Fruit fly (Drosophila melanogaster) whole organism, adult: Measurements from ENCODE around the gene CG5004.
A peak's percentile ranks its signal among the peaks of the same experiment; 100 is the strongest.

Source experiments
- CG11617 ChIP-seq: fragments of 200-800 bp; sonication (Bioruptor generic); optimal IDR thresholded peaks from 2 replicates; lab custom pipeline; 2017; ENCODE audit warnings: mild to moderate bottlenecking, missing biosample characterization, missing genetic modification reagents, missing genetic modification characterization
- CG12768 ChIP-seq: fragments of 200-800 bp; sonication (Bioruptor generic); optimal IDR thresholded peaks from 2 replicates; lab custom pipeline; 2017; ENCODE audit warnings: missing biosample characterization, missing genetic modification characterization, mild to moderate bottlenecking, moderate library complexity, missing genetic modification reagents
- CG14711 ChIP-seq: fragments of 200-800 bp; sonication (Bioruptor generic); optimal IDR thresholded peaks from 2 replicates; lab custom pipeline; 2018; ENCODE audit warnings: missing biosample characterization, mild to moderate bottlenecking, missing genetic modification characterization, moderate library complexity
- CG1620 ChIP-seq: fragments of 200-800 bp; sonication (Bioruptor generic); optimal IDR thresholded peaks from 2 replicates; lab custom pipeline; 2016; ENCODE audit warnings: missing biosample characterization, missing genetic modification characterization
- CG33017 ChIP-seq: fragments of 200-800 bp; sonication (Bioruptor generic); optimal IDR thresholded peaks from 2 replicates; lab custom pipeline; 2018; ENCODE audit warnings: missing biosample characterization, mild to moderate bottlenecking, missing genetic modification characterization, moderate library complexity
- CG5204 ChIP-seq: fragments of 200-800 bp; sonication (Bioruptor generic); optimal IDR thresholded peaks from 2 replicates; lab custom pipeline; 2016; ENCODE audit warnings: missing biosample characterization, missing genetic modification characterization
- CG7045 ChIP-seq: fragments of 200-800 bp; sonication (Bioruptor generic); optimal IDR thresholded peaks from 2 replicates; lab custom pipeline; 2017; ENCODE audit warnings: missing biosample characterization, mild to moderate bottlenecking, missing genetic modification characterization
- CG7101 ChIP-seq: fragments of 200-800 bp; sonication (Bioruptor generic); optimal IDR thresholded peaks from 2 replicates; lab custom pipeline; 2018; ENCODE audit warnings: missing biosample characterization, mild to moderate bottlenecking, missing genetic modification characterization, moderate library complexity
- Clk ChIP-seq: fragments of 200-800 bp; sonication (Bioruptor generic); optimal IDR thresholded peaks from 2 replicates; lab custom pipeline; 2017; ENCODE audit warnings: missing biosample characterization, missing genetic modification characterization
- Crg-1 ChIP-seq: fragments of 200-800 bp; sonication (Bioruptor generic); optimal IDR thresholded peaks from 2 replicates; lab custom pipeline; 2016; ENCODE audit warnings: missing biosample characterization, missing genetic modification characterization
- Hr96 ChIP-seq: fragments of 200-800 bp; sonication (Bioruptor generic); optimal IDR thresholded peaks from 2 replicates; lab custom pipeline; 2016; ENCODE audit warnings: missing biosample characterization, missing genetic modification characterization
- Mnt ChIP-seq: fragments of 200-800 bp; sonication (Bioruptor generic); optimal IDR thresholded peaks from 2 replicates; lab custom pipeline; 2016; ENCODE audit warnings: missing biosample characterization, mild to moderate bottlenecking, missing genetic modification characterization
- bab1 ChIP-seq: fragments of 200-800 bp; sonication (Bioruptor generic); optimal IDR thresholded peaks from 3 replicates; lab custom pipeline; 2019; ENCODE audit warnings: missing biosample characterization, mild to moderate bottlenecking, missing genetic modification characterization, moderate library complexity
- cic ChIP-seq: fragments of 200-800 bp; sonication (Bioruptor generic); optimal IDR thresholded peaks from 2 replicates; lab custom pipeline; 2017; ENCODE audit warnings: missing biosample characterization, mild to moderate bottlenecking, missing genetic modification characterization, moderate library complexity
- cnc ChIP-seq, 2 experiments: fragments of >200 bp; optimal IDR thresholded peaks; 2 replicates each; lab custom pipeline; 2017
- kay ChIP-seq: fragments of 200-800 bp; sonication (Bioruptor generic); peaks from one replicate; lab custom pipeline; 2016; ENCODE audit warnings: missing biosample characterization, missing genetic modification characterization, borderline replicate concordance
- ovo ChIP-seq: fragments of 200-800 bp; sonication (Bioruptor generic); optimal IDR thresholded peaks from 2 replicates; lab custom pipeline; 2016; ENCODE audit warnings: missing biosample characterization, missing genetic modification characterization
- pad ChIP-seq: fragments of 200-800 bp; sonication (Bioruptor generic); optimal IDR thresholded peaks from 3 replicates; lab custom pipeline; 2017; ENCODE audit warnings: missing biosample characterization, missing genetic modification characterization, mild to moderate bottlenecking, moderate library complexity, missing genetic modification reagents
- tj ChIP-seq: fragments of 200-800 bp; sonication (Bioruptor generic); optimal IDR thresholded peaks from 3 replicates; lab custom pipeline; 2017; ENCODE audit warnings: missing biosample characterization, mild to moderate bottlenecking, missing genetic modification characterization, moderate library complexity
- toe ChIP-seq: fragments of 200-800 bp; sonication (Bioruptor generic); optimal IDR thresholded peaks from 2 replicates; lab custom pipeline; 2016; ENCODE audit warnings: missing biosample characterization, missing genetic modification characterization

CG5004 gene

dm6 chrX:17125017-17125821 is 17.8 kb downstream of the CG5004 start:
- TF ChIP-seq CG12768 (GFP tag; lab: Kevin White, UChicago) (no peak), Clk (GFP tag; lab: Kevin White, UChicago) (no peak), ovo (peak; percentile 76), CG14711 (tag; lab: Kevin White, UChicago) (peak; percentile 58), CG7045 (GFP tag; lab: Kevin White, UChicago) (no peak), CG7101 (tag; lab: Kevin White, UChicago) (no peak), Mnt (no peak), kay (GFP tag; lab: Kevin White, UChicago) (no peak), cnc (optimal IDR thresholded peaks at IDR 0.05; lab: Kevin White, UChicago) (no peak), CG1620 (no peak), toe (no peak), Hr96 (no peak), CG5204 (GFP tag; lab: Kevin White, UChicago) (no peak), CG11617 (GFP tag; lab: Kevin White, UChicago) (no peak), Crg-1 (no peak), CG33017 (tag; lab: Kevin White, UChicago) (no peak), cic (GFP tag; lab: Kevin White, UChicago) (no peak), pad (GFP tag; lab: Kevin White, UChicago) (peak; percentile 81), bab1 (peak; percentile 39), tj (GFP tag; lab: Kevin White, UChicago) (no peak)

DNA sequence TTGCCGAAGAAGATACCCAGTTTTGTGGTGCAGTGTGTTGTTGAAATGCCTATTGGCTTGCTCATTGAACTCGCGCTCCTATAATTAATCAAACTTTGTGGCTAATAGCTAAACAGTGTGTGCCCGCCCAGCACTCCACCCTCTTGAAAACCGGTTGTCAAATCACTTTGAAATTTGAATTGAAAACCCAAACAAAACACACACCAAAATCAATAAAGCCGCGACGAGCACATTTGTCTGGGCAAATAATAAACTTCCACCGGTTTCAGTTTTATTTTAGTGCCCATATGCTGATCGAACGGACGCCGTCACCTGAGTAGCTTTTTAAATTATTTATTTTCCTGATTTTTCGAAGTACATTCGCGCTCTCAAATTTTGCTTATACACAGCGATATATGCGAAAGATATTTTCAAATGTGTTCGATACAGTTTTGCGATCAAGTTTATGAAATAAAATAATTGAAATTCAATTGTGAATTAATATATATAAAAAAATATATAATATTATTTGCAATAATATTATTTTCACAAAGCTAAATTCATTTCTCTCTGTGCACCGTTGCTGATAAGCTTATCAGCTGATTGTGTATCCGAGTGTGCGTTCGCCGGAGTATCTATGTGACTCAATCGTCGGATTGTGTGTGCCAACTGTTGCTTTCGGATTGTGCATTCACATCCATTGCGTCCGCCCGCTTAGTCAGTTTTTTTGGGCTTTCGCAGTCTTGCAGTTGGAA is 22.5 kb downstream of the CG5004 start:
- peak; percentile 79 for TF ChIP-seq CG33017 (tag; lab: Kevin White, UChicago)
- TF ChIP-seq CG7045 (GFP tag; lab: Kevin White, UChicago) = no peak
- peak; percentile 83 for TF ChIP-seq CG11617 (GFP tag; lab: Kevin White, UChicago)
- TF ChIP-seq CG1620 = no peak
- no peak for TF ChIP-seq toe
- TF ChIP-seq cic (GFP tag; lab: Kevin White, UChicago) = peak; percentile 14
- TF ChIP-seq cnc (optimal IDR thresholded peaks at IDR 0.05; lab: Kevin White, UChicago) = no peak
- peak; percentile 25 for TF ChIP-seq ovo
- peak; percentile 52 for TF ChIP-seq tj (GFP tag; lab: Kevin White, UChicago)
- no peak for TF ChIP-seq Clk (GFP tag; lab: Kevin White, UChicago)
- TF ChIP-seq CG14711 (tag; lab: Kevin White, UChicago) = peak; percentile 74
- peak; percentile 12 for TF ChIP-seq Crg-1
- peak; percentile 84 for TF ChIP-seq CG7101 (tag; lab: Kevin White, UChicago)
- no peak for TF ChIP-seq CG12768 (GFP tag; lab: Kevin White, UChicago)
- TF ChIP-seq kay (GFP tag; lab: Kevin White, UChicago) = no peak
- peak; percentile 43 for TF ChIP-seq pad (GFP tag; lab: Kevin White, UChicago)
- no peak for TF ChIP-seq Hr96
- peak; percentile 77 for TF ChIP-seq bab1
- peak; percentile 1 for TF ChIP-seq Mnt
- no peak for TF ChIP-seq CG5204 (GFP tag; lab: Kevin White, UChicago)

DNA sequence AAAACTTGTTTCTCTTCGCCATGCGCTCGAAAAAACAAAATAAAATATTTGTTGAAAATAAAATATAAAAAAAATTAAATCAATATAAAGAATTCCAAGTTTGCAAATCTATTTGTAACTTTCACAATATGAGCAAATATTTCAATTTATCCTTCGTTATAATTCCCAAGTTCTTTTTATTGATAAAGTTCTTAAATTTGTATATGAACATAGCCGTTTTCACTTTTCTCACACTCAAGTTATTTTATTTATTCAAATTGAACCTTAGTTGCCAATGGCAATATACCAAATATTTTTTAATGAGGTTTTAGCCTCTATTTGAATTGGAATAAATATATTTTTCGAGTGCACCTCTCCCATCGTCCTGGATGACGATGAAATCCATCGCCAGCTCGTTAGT is 25.3 kb downstream of the CG5004 start:
- TF ChIP-seq toe = no peak
- TF ChIP-seq cnc (optimal IDR thresholded peaks at IDR 0.05; lab: Kevin White, UChicago) = no peak
- no peak for TF ChIP-seq ovo
- TF ChIP-seq CG14711 (tag; lab: Kevin White, UChicago) = no peak
- no peak for TF ChIP-seq Hr96
- no peak for TF ChIP-seq kay (GFP tag; lab: Kevin White, UChicago)
- no peak for TF ChIP-seq cic (GFP tag; lab: Kevin White, UChicago)
- no peak for TF ChIP-seq tj (GFP tag; lab: Kevin White, UChicago)
- TF ChIP-seq Crg-1 = no peak
- TF ChIP-seq CG1620 = no peak
- no peak for TF ChIP-seq CG12768 (GFP tag; lab: Kevin White, UChicago)

DNA sequence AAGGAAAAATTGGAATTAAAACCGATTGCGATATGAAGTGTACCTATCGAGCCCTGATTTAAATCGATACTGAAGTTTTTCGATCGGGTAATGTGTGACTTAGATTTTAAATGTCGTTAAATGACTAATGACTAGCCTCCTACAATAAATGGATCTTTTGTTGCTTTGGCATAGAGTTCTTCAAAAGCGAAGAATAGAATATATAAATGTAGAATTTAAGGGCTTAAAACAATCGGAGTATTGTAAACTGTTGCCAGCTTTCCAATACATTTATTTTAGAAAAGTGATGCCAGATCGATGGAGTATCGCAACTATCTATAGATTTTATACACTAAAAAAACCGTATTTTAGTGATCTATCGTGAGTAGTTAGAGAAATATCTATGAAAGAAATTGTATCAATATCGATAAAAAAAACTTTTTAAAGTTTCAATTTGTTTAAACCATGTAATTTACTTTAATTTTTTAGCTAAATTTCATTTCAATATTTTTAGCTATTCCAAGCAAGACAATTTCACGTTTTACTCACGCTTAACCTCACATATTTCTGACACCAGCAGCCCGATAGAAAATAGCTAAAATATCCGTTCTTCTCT is 35.7 kb downstream of the CG5004 start, which contains the start of the genes mei-217 and mei-218:
Gene mei-217, minus strand, starts transcription at position 51 of the 595 bp plus-strand sequence.
Gene mei-218, minus strand, starts transcription at position 51 of the 595 bp plus-strand sequence.
- TF ChIP-seq CG14711 (tag; lab: Kevin White, UChicago) (peak; percentile 34), CG1620 (peak; percentile 2), pad (GFP tag; lab: Kevin White, UChicago) (no peak), Mnt (peak; percentile 6), Crg-1 (no peak)

- TF ChIP-seq Mnt (no peak), CG7045 (GFP tag; lab: Kevin White, UChicago) (no peak), CG14711 (tag; lab: Kevin White, UChicago) (no peak), Crg-1 (no peak), CG5204 (GFP tag; lab: Kevin White, UChicago) (no peak), CG1620 (no peak), CG12768 (GFP tag; lab: Kevin White, UChicago) (no peak), cnc (optimal IDR thresholded peaks at IDR 0.05; lab: Kevin White, UChicago) (no peak), Clk (GFP tag; lab: Kevin White, UChicago) (no peak), bab1 (no peak)
Observed at dm6 chrX:17146529-17146928, 39.1 kb downstream of the CG5004 start.
